Fruit fly (Drosophila melanogaster): ENCODE results near the gene Teh3.
A peak's percentile ranks its signal among the peaks of the same experiment; 100 is the strongest.

The Teh3 gene

DNA sequence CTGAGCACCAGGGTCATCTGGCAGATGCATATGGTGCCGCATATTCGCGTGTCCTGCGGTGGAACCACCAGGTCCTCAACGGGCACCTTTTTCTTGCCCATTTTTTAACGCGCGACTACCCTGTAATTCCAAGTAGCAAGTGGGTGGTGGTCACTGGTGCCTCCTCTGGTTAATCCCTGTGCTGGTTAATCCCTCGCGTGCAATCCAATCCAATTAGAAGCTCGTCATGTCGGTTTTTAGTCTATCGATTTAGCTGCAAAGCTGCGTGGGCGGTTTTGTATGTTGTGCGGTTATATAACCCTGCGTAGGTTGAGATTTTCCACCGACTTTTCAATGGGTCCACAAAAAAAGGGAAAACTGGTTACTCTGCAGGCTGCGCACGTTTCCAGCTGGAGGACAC lies at the start of gene Teh3:
TSS of gene Teh3 (minus strand) at position 101 of the 400 bp plus-strand sequence.
- TF ChIP-seq CTCF (optimal IDR thresholded peaks at IDR 0.05), result no peak
- no peak for TF ChIP-seq CG8478 (optimal IDR thresholded peaks at IDR 0.05)

DNA sequence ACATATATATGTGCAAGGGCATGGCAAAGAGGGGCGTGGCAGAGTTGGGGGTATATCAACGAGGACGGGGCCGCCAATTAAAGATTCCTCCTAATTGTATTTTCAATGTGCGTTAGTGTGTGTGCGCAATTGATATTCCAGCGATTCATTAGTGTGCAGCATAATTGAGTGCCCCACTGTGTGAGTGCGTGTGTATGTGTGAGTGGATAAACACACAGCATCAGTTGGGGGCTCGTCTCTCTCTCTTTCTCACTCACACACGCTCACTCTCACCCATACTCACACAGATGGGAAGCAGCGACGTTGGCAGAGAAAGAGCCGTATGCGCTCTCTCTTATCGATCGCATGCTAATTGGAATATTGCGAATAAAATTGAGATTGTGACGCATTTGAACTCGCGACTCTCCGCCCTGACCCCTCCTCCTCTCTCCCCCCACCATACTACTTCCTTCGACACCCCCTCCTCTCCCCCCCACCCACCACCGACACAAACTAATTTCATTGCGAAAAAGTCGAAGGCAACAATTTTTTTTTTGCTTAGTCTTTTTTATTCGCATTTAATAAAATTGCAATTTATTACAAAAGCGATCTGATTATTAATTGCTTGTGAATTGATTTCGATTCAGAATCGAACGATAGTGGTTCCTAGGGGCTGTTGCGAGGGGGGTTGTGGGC lies 49.3 kb upstream of the Teh3 start:
- peak; percentile 76 for TF ChIP-seq CG8478 (optimal IDR thresholded peaks at IDR 0.05)
- TF ChIP-seq CTCF (optimal IDR thresholded peaks at IDR 0.05), result no peak

DNA sequence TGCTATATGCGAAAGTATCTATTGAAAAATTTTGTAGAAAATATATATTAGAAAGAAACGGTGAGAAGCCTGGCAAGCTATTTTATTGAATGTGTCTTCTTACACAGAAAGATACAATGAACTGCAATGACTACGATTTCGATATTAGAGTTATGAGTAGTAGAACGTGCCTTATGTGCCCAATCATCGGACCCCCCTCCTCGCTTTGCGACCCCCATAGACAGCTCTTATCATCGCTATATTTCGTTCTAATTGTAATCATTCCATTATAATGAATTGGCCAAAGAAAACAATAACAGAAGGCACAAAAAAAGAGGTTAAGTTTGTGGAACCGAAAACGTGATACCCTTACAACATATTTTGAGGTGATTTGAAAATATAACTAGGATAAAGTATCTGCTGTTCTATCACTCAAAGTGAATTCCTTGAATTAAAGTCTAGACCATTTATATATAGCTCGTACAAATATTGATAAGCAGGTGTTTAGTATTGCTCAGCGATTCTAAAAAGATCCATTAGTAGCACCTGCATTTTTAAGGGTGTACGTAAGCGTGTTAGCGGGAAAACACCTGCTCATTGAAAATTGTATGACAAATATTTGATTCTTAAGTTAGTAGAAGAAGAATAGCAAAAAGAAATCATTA lies 48.4 kb upstream of the Teh3 start:
- TF ChIP-seq CG8478 (optimal IDR thresholded peaks at IDR 0.05), result no peak
- TF ChIP-seq CTCF (optimal IDR thresholded peaks at IDR 0.05), result no peak

DNA sequence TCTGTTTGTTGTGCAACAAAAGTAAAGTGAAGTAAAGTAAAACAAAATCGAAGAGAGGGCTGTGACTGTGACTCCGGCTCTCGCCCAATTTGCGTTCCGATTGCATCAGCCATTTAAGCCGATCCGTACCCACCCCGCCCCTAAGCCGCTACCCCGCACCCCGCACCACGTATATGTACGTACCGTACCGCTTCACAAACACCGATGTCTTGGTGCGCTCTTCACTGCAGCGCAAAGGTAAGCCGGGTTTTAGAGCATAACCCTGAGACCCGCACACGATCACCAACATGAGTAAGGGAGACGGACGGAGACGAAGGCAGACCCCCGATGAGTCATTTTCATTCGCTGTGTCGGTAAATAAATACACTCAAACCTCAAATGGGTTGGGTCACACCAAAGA lies 47.8 kb upstream of the Teh3 start:
- TF ChIP-seq CTCF (optimal IDR thresholded peaks at IDR 0.05) (no peak), CG8478 (optimal IDR thresholded peaks at IDR 0.05) (no peak)

DNA sequence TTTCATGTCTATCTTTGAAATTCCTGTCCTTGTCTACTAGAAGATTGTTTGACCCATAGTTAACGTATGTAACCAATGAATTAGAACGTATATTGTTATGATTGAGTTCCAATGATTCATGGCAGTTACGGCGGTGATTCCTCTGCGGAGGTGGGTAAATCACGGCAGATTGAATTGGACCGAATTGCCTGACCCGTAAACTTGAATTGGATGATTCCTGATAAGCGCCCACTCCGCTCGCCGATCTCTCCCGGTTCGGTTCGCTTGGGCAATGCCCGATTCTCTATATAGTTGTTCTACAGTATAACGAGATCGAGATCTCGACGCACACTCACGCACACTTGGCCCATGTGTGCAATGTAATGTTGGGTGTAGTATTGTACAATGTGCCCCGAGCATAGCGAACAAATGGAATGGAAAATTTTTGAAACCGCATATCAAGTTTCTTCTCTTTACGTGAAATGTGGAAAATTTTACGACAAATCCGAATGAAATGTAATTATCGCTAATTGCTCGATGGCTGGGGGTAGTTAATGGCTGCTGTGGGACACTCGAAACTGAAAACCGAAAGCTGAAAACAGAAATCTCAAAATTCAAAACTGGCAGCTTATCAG lies 47.0 kb upstream of the Teh3 start:
- TF ChIP-seq CTCF (optimal IDR thresholded peaks at IDR 0.05), result no peak

DNA sequence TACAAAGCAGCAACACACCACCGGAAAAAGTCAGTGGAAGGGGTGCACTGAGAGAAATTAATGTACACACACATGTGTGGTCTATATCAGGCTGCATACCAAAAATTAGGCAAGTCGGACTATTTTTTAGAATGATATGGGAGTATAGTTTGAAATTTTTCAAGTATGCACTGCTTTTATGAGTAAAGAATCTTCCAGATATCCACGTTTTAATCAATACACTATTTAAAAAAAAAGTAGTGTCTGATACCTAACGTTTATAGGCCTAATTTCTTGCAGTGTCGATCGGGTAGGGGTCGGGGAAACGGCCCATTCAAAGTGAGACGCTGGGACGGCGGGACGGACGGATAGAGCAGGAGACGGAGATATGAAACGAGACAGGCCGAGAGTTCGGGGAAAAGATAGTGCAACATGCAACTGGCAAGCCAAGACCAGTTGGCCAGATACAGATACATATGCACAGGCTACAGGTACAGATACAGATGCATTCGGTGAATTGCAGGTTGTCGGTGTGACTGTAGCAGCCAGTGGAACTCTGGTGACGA lies 46.0 kb upstream of the Teh3 start:
- TF ChIP-seq CG8478 (optimal IDR thresholded peaks at IDR 0.05) (no peak), CTCF (optimal IDR thresholded peaks at IDR 0.05) (no peak)

DNA sequence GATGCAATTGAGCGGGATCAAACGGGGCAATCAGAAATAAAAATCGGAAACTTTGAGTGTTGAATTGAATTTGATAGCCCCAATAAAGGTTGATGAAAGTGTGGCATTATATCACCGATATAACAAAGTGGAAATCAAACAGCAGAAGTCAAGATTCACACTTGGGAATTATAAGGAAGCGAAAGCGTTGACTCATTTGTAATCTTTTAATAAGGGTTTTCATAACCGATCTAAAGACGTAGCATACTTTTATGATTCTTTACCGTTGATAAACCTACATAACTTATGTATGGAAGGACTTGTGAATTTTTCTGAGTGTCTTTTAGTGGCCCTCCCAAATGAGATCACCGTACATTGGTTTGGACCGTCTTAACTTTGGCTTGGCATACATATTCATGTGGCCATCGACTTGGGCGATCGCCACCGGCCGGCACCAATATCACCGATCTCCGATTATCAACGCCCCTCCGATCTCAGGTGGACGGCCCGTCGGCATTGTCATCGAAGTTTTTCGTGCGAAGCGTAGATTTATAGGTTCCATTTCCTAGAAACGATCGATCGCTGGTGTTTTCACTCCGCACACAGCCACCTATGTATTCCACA lies 45.0 kb upstream of the Teh3 start:
- no peak for TF ChIP-seq CG8478 (optimal IDR thresholded peaks at IDR 0.05)
- TF ChIP-seq CTCF (optimal IDR thresholded peaks at IDR 0.05), result no peak

DNA sequence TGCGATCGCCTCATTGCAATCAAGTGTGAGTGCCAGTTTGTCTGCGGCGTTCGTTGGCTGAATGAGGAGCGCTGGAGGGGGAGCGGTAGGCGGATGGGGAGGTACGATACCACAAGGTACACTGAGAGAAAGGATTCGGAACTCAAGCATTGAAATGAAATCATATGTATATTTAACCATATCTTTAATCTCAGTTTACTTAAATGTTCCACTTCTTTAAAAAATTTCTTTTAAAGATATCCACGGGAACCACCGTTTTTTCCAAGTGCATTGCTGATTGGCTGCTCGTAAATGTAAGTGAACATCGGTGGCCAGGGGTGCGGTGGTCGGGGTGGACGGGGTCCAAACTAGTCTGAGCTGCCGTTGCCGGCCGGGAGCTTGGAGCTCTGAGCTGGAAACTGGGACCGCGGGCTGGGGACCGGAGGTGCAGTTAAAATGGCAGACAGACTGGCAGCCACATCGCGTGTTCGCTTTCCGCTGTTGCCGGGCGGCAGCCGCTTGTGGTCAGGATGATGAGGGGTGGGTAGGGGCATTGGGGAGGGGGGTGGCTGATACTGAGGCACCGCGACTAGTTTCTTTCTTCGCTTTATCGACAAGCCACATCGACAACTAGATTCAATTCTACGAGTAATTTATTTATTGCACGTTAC lies 43.8 kb upstream of the Teh3 start:
- no peak for TF ChIP-seq CG8478 (optimal IDR thresholded peaks at IDR 0.05)
- no peak for TF ChIP-seq CTCF (optimal IDR thresholded peaks at IDR 0.05)

DNA sequence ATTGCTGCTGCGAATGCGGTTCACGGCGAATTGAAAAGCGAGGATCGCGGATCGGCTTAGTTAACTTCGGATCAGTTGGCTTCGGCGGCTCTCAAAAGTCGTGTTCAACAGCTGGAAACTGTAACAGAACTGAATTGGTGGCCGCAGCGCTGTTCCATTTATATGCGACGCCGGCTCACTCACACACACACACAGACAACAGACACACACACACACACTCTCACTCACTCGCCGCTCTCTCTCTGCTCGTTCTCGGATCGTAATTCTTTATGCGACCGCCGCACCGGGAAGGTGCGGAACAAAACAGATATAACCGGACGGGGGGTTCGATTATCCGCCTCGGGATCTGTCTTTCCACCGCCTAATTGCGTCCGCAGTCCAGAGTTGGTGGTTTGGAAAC lies 42.7 kb upstream of the Teh3 start, which contains the start of gene CG46460:
TSS of gene CG46460 (minus strand) at position 139 of the 400 bp plus-strand sequence.
- TF ChIP-seq CG8478 (optimal IDR thresholded peaks at IDR 0.05), result no peak
- no peak for TF ChIP-seq CTCF (optimal IDR thresholded peaks at IDR 0.05)

DNA sequence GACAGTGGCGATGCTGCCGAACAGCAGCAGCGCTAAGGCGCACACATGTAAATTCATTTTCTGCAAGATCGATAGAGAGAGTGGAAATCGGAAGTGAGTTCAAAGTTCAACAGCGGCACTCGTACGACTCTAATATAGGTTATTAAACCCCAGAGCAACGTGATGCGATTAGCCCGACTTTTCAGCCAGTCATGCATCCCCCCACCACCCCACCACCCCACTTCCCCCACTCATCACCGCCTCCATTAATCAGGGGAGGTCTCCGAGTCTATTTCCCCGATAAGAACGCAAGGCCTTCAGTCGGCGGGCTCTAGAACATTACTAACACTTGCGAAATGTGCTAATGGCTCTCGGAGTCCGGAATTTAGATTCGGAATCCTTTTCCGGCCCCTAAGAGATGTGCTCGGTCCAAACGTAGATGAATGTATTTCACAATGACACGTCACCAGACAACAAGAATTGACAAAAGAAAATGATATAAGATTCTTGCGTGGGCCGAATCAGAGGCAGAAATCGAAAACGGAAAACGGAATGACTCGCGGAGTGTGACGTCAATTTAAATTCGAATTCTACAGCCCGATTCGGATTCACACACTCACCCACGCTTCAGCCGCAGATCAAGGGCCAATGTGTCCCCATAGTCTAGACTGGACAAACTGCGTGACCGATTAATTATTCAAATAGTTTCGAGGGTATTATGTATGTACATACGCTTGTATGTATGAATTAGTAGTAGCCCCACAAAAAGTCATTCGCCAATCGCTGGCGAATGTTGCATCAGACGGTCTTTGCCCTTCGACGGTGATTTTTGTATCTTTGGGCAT lies 41.4 kb upstream of the Teh3 start:
- TF ChIP-seq CG8478 (optimal IDR thresholded peaks at IDR 0.05), result no peak
- TF ChIP-seq CTCF (optimal IDR thresholded peaks at IDR 0.05), result no peak

DNA sequence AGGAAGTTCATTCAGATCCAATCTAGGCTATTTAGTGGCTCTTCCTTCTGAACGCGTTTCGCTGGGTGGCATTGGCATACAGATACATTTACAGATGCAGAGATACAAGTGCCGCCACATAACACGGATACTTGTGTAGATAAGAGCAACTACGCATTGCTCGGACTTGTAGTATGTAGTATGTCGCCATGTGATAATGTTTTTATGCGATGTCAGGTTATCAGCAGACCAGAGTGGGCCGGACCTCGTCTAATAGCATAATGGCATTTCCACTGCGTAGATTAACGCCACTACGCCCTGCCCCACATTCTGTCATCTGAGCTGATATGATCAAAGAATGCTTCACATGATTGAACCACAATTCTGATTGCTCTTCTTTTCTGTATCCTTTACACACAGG lies 37.3 kb upstream of the Teh3 start:
- TF ChIP-seq CTCF (optimal IDR thresholded peaks at IDR 0.05), result no peak

DNA sequence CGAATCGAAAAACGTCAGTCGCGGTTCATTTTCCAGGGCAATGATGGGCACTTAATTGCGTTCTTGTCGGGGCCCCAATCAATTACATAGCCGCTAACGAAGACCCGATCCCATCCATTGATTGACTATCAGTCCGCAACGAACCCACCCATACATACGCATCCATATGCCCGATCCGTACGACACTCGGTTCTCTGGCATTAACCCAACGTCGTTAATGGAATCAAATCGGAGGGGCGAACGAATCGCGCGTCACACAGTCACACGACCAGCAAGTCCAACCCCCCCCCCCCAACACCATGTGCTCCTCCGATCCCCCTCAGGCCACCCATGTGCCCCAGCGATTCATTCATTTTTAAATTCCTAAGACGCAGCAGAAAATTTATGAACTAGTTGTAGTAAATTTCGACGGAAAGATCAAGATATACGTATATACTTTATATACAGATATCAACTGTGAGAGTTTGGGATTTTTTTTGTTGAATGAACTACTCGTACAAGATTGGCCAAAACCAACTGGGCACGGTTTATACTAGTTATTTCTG lies 36.8 kb upstream of the Teh3 start:
- TF ChIP-seq CTCF (optimal IDR thresholded peaks at IDR 0.05), result no peak
- TF ChIP-seq CG8478 (optimal IDR thresholded peaks at IDR 0.05), result no peak

DNA sequence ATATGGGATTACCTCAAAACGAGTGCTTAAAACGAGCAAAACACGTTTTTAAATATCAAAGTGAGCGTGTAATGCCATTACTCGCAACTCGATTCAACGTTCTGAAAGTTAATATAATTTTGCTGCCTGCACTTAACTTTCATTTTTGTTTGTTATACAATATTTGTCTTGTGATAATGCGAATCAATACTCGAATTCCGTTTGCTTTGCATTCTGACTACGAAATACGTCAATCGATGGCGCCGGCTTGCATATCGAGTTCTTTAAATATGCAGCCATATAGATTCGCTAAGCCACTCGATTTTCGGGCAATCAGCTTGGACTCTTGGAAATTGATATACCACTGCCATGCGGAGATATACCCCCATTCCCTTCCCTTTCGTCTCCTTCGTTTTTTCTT lies 36.2 kb upstream of the Teh3 start:
- TF ChIP-seq CG8478 (optimal IDR thresholded peaks at IDR 0.05) (no peak), CTCF (optimal IDR thresholded peaks at IDR 0.05) (no peak)

Data from S2 (cell line).